Fruit fly (Drosophila melanogaster): ENCODE measurements around the gene CG34382.

CG34382 gene

dm6 chr3L:9859624-9860023 is 19.2 kb upstream of the CG34382 start, which contains the start of gene CG10809 (continued):
- peak; percentile 80 for TF ChIP-seq row (GFP tag; IDR thresholded peaks at IDR 0.05)
- no peak for TF ChIP-seq schlank (tag; optimal IDR thresholded peaks at IDR 0.05)
- TF ChIP-seq CG4820 (GFP tag; optimal IDR thresholded peaks at IDR 0.05), result peak; percentile 19
- TF ChIP-seq Mrtf (GFP tag; IDR thresholded peaks at IDR 0.05), result no peak
- TF ChIP-seq CG7839 (tag; optimal IDR thresholded peaks at IDR 0.05), result no peak
- peak; percentile 50 for TF ChIP-seq Nf-YC (tag; optimal IDR thresholded peaks at IDR 0.05)
- no peak for TF ChIP-seq Oli (tag; optimal IDR thresholded peaks at IDR 0.05)
- no peak for TF ChIP-seq CkIIα-i1 (GFP tag; IDR thresholded peaks at IDR 0.05)
- TF ChIP-seq Bdp1 (GFP tag; optimal IDR thresholded peaks at IDR 0.05), result no peak
- TF ChIP-seq hb (GFP tag; IDR thresholded peaks at IDR 0.05; ENCODE audit: partially characterized antibody), result peak; percentile 81
- TF ChIP-seq corto (GFP tag; optimal IDR thresholded peaks at IDR 0.05), result no peak
- no peak for TF ChIP-seq bab2 (GFP tag; optimal IDR thresholded peaks at IDR 0.05)
- no peak for TF ChIP-seq cas (GFP tag; IDR thresholded peaks at IDR 0.05)
- no peak for TF ChIP-seq pan (optimal IDR thresholded peaks at IDR 0.05)
- TF ChIP-seq pan (GFP tag; optimal IDR thresholded peaks at IDR 0.05 in 1 of 2, IDR thresholded peaks at IDR 0.05 in 1 of 2), result no peak
- TF ChIP-seq CG6854 (GFP tag; optimal IDR thresholded peaks at IDR 0.05), result no peak
- TF ChIP-seq CG7786 (GFP tag; optimal IDR thresholded peaks at IDR 0.05), result peak; percentile 5
- TF ChIP-seq ranshi (GFP tag; IDR thresholded peaks at IDR 0.05), result no peak
- no peak for TF ChIP-seq zf30C (GFP tag; optimal IDR thresholded peaks at IDR 0.05)
- TF ChIP-seq Hey (tag; optimal IDR thresholded peaks at IDR 0.05), result no peak
- peak; percentile 69 for TF ChIP-seq CHES-1-like (GFP tag; optimal IDR thresholded peaks at IDR 0.05)
- peak; percentile 37 for TF ChIP-seq cg (GFP tag; optimal IDR thresholded peaks at IDR 0.05)
- peak; percentile 67 for TF ChIP-seq sens (GFP tag)
- TF ChIP-seq CG17328 (GFP tag; IDR thresholded peaks at IDR 0.05), result no peak
- TF ChIP-seq abd-A (tag; optimal IDR thresholded peaks at IDR 0.05), result no peak
- TF ChIP-seq CG2120 (GFP tag; optimal IDR thresholded peaks at IDR 0.05), result peak; percentile 55
- no peak for TF ChIP-seq dysf (GFP tag; IDR thresholded peaks at IDR 0.05)
- no peak for TF ChIP-seq tll (GFP tag; optimal IDR thresholded peaks at IDR 0.05)
- peak in 1 of 2 experiments; percentile 0 for TF ChIP-seq Hr51 (GFP tag; optimal IDR thresholded peaks at IDR 0.05)
- peak; percentile 92 for TF ChIP-seq bbx (GFP tag; IDR thresholded peaks at IDR 0.05; ENCODE audit: partially characterized antibody)
- TF ChIP-seq CG17912 (GFP tag; optimal IDR thresholded peaks at IDR 0.05), result no peak
- peak; percentile 95 for TF ChIP-seq BEAF-32 (GFP tag; optimal IDR thresholded peaks at IDR 0.05)
- no peak for TF ChIP-seq kni (GFP tag; optimal IDR thresholded peaks at IDR 0.05)
- peak; percentile 56; the same call in 2 of the 3 replicates for TF ChIP-seq CG17361 (GFP tag; IDR thresholded peaks at IDR 0.05)
- TF ChIP-seq CG14965 (GFP tag; optimal IDR thresholded peaks at IDR 0.05; ENCODE audit: borderline replicate concordance), result no peak
- TF ChIP-seq CG16863 (GFP tag; optimal IDR thresholded peaks at IDR 0.05), result no peak
- no peak for TF ChIP-seq psq (GFP tag; optimal IDR thresholded peaks at IDR 0.05)
- TF ChIP-seq Sin3A (optimal IDR thresholded peaks at IDR 0.05), result peak; percentile 94
- TF ChIP-seq run (tag; optimal IDR thresholded peaks at IDR 0.05), result no peak
- no peak for TF ChIP-seq odd (GFP tag; optimal IDR thresholded peaks at IDR 0.05)
- no peak for TF ChIP-seq Dip2 (GFP tag; IDR thresholded peaks at IDR 0.05)
- no peak for TF ChIP-seq nom (GFP tag; optimal IDR thresholded peaks at IDR 0.05)
- peak; percentile 19 for TF ChIP-seq CG13775 (GFP tag; optimal IDR thresholded peaks at IDR 0.05)
- no peak for TF ChIP-seq ERR (GFP tag; optimal IDR thresholded peaks at IDR 0.05)
- TF ChIP-seq CG3847 (GFP tag; IDR thresholded peaks at IDR 0.05), result peak; percentile 22; the same call in 1 of the 2 replicates
- TF ChIP-seq Abd-B (GFP tag; optimal IDR thresholded peaks at IDR 0.05), result peak; percentile 21
- no peak for TF ChIP-seq otp (GFP tag; IDR thresholded peaks at IDR 0.05)
- TF ChIP-seq CG9215 (GFP tag; IDR thresholded peaks at IDR 0.05), result no peak
- TF ChIP-seq lov (optimal IDR thresholded peaks at IDR 0.05), result no peak
- TF ChIP-seq lov (GFP tag; IDR thresholded peaks at IDR 0.05), result no peak
- TF ChIP-seq Spps (tag; optimal IDR thresholded peaks at IDR 0.05), result no peak
- no peak for TF ChIP-seq org-1 (GFP tag; optimal IDR thresholded peaks at IDR 0.05)
